Fruit fly (Drosophila melanogaster) whole organism, embryonic: ENCODE measurements around the gene CG9391.

Source experiments
- Ada2b ChIP-seq: fragments of 200-800 bp; sonication (Bioruptor generic); IDR thresholded peaks from 2 replicates; pipeline ENCODE4 v1.3.6; 2022; ENCODE audit warnings: missing biosample characterization, missing genetic modification characterization
- B-H2 ChIP-seq: fragments of 200-800 bp; sonication (Bioruptor generic); optimal IDR thresholded peaks from 2 replicates; lab custom pipeline; 2018; ENCODE audit warnings: missing biosample characterization, mild to moderate bottlenecking, missing genetic modification characterization
- CG10209 ChIP-seq: fragments of 200-800 bp; sonication (Bioruptor generic); optimal IDR thresholded peaks from 3 replicates; lab custom pipeline; 2017; ENCODE audit warnings: missing biosample characterization, mild to moderate bottlenecking, missing genetic modification characterization, missing genetic modification reagents
- CG1024 ChIP-seq: fragments of 200-800 bp; sonication (Bioruptor generic); IDR thresholded peaks from 2 replicates; pipeline ENCODE4 v1.3.6; 2022; ENCODE audit warnings: missing biosample characterization, missing genetic modification characterization
- CG11085 ChIP-seq: fragments of 200-800 bp; sonication (Bioruptor generic); IDR thresholded peaks from 2 replicates; pipeline ENCODE4 v1.3.6; 2022; ENCODE audit warnings: missing biosample characterization, missing genetic modification characterization
- CG11695 ChIP-seq: fragments of 200-800 bp; sonication (Bioruptor generic); IDR thresholded peaks from 3 replicates; pipeline ENCODE4 v1.3.6; 2022; ENCODE audit warnings: missing biosample characterization, missing genetic modification characterization
- CG12942 ChIP-seq: fragments of 200-800 bp; sonication (Bioruptor generic); optimal IDR thresholded peaks from 3 replicates; lab custom pipeline; 2016; ENCODE audit warnings: missing biosample characterization, missing genetic modification characterization
- CG14441 ChIP-seq: fragments of 200-800 bp; sonication (Bioruptor generic); IDR thresholded peaks from 2 replicates; pipeline ENCODE4 v1.3.6; 2022; ENCODE audit warnings: missing biosample characterization, missing genetic modification characterization
- CG1792 ChIP-seq: fragments of 200-800 bp; sonication (Bioruptor generic); optimal IDR thresholded peaks from 2 replicates; lab custom pipeline; 2016; ENCODE audit warnings: missing biosample characterization, missing genetic modification characterization
- CG34376 ChIP-seq: fragments of 200-800 bp; sonication (Bioruptor generic); optimal IDR thresholded peaks from 2 replicates; lab custom pipeline; 2018; ENCODE audit warnings: missing biosample characterization, mild to moderate bottlenecking, missing genetic modification characterization
- CG43689 ChIP-seq: fragments of 200-800 bp; sonication (Bioruptor generic); IDR thresholded peaks from 2 replicates; pipeline ENCODE4 v1.3.6; 2022; ENCODE audit warnings: missing biosample characterization, missing genetic modification characterization
- CG4854 ChIP-seq: fragments of 200-800 bp; sonication (Bioruptor generic); optimal IDR thresholded peaks from 2 replicates; lab custom pipeline; 2016; ENCODE audit warnings: missing biosample characterization, missing genetic modification characterization, inconsistent platforms
- CG6254 ChIP-seq: fragments of 200-800 bp; sonication (Bioruptor generic); optimal IDR thresholded peaks from 3 replicates; lab custom pipeline; 2017; ENCODE audit warnings: mild to moderate bottlenecking, missing biosample characterization, missing genetic modification reagents, missing genetic modification characterization
- CG8478 ChIP-seq: fragments of >200 bp; optimal IDR thresholded peaks from 2 replicates; lab custom pipeline; 2018
- CTCF ChIP-seq: fragments of 200-800 bp; sonication (Bioruptor generic); optimal IDR thresholded peaks from 2 replicates; lab custom pipeline; 2017; ENCODE audit warnings: missing biosample characterization, mild to moderate bottlenecking, missing genetic modification characterization, moderate library complexity
- Camta ChIP-seq: fragments of 200-800 bp; sonication (Bioruptor generic); optimal IDR thresholded peaks from 2 replicates; lab custom pipeline; 2016; ENCODE audit warnings: missing biosample characterization, missing genetic modification characterization
- Dad ChIP-seq: fragments of 200-800 bp; sonication (Bioruptor generic); optimal IDR thresholded peaks from 3 replicates; lab custom pipeline; 2016; ENCODE audit warnings: missing biosample characterization, missing genetic modification characterization
- Dref ChIP-seq: fragments of 200-800 bp; sonication (Bioruptor generic); IDR thresholded peaks from 2 replicates; pipeline ENCODE4 v1.3.6; 2022; ENCODE audit warnings: missing biosample characterization, missing genetic modification characterization
- Ets65A ChIP-seq: fragments of 200-800 bp; sonication (Bioruptor generic); peaks from one replicate; lab custom pipeline; 2016; ENCODE audit warnings: missing biosample characterization, missing genetic modification characterization
- Fer3 ChIP-seq: fragments of 200-800 bp; sonication (Bioruptor generic); optimal IDR thresholded peaks from 2 replicates; lab custom pipeline; 2018; ENCODE audit warnings: missing biosample characterization, mild to moderate bottlenecking, missing genetic modification characterization, moderate library complexity
- HHEX ChIP-seq: fragments of 200-800 bp; sonication (Bioruptor generic); optimal IDR thresholded peaks from 3 replicates; lab custom pipeline; 2017; ENCODE audit warnings: missing biosample characterization, mild to moderate bottlenecking, missing genetic modification characterization, missing genetic modification reagents
- HLHmδ ChIP-seq: fragments of 200-800 bp; sonication (Bioruptor generic); optimal IDR thresholded peaks from 2 replicates; lab custom pipeline; 2018; ENCODE audit warnings: missing biosample characterization, mild to moderate bottlenecking, missing genetic modification characterization, moderate library complexity
- Hand ChIP-seq: fragments of 200-800 bp; sonication (Bioruptor generic); optimal IDR thresholded peaks from 2 replicates; lab custom pipeline; 2017; ENCODE audit warnings: mild to moderate bottlenecking, missing biosample characterization, missing genetic modification reagents, missing genetic modification characterization
- Hr78 ChIP-seq, 2 experiments: fragments of 200-800 bp in 1 of 2; fragments of >200 bp in 1 of 2; sonication (Bioruptor generic) in 1 of 2; optimal IDR thresholded peaks; 2 replicates each; lab custom pipeline; 2017 to 2019; ENCODE audit warnings: missing biosample characterization in 2 of 2, missing genetic modification characterization in 2 of 2, mild to moderate bottlenecking in 1 of 2, moderate library complexity in 1 of 2
- Med ChIP-seq: fragments of 200-800 bp; sonication (Bioruptor generic); peaks from one replicate; lab custom pipeline; 2016; ENCODE audit warnings: missing biosample characterization, missing genetic modification characterization, mild to moderate bottlenecking, inconsistent platforms, moderate library complexity
- NC2α ChIP-seq: fragments of 200-800 bp; sonication (Bioruptor generic); optimal IDR thresholded peaks from 2 replicates; lab custom pipeline; 2016; ENCODE audit warnings: missing biosample characterization, missing genetic modification characterization
- Sox100B ChIP-seq: fragments of 200-800 bp; sonication (Bioruptor generic); optimal IDR thresholded peaks from 3 replicates; lab custom pipeline; 2018; ENCODE audit warnings: missing biosample characterization, mild to moderate bottlenecking, missing genetic modification characterization
- Sox102F ChIP-seq: fragments of 200-800 bp; sonication (Bioruptor generic); optimal IDR thresholded peaks from 2 replicates; lab custom pipeline; 2018; ENCODE audit warnings: missing biosample characterization, mild to moderate bottlenecking, missing genetic modification characterization, moderate library complexity
- ato ChIP-seq: fragments of 200-800 bp; sonication (Bioruptor generic); IDR thresholded peaks from 2 replicates; pipeline ENCODE4 v1.3.6; 2022; ENCODE audit warnings: missing biosample characterization, missing genetic modification characterization; ENCODE audit not compliant: partially characterized antibody
- bbx ChIP-seq: fragments of 200-800 bp; sonication (Bioruptor generic); IDR thresholded peaks from 2 replicates; pipeline ENCODE4 v1.3.6; 2022; ENCODE audit warnings: missing biosample characterization, missing genetic modification characterization; ENCODE audit not compliant: partially characterized antibody
- bsh ChIP-seq, 2 experiments: fragments of 200-800 bp; sonication (Bioruptor generic); optimal IDR thresholded peaks; 2 replicates each; lab custom pipeline; 2017 to 2018; ENCODE audit warnings: mild to moderate bottlenecking in 2 of 2, missing biosample characterization in 2 of 2, missing genetic modification characterization in 2 of 2, moderate library complexity in 1 of 2
- caup ChIP-seq: fragments of 200-800 bp; sonication (Bioruptor generic); optimal IDR thresholded peaks from 3 replicates; lab custom pipeline; 2017; ENCODE audit warnings: missing biosample characterization, mild to moderate bottlenecking, missing genetic modification characterization, moderate library complexity; ENCODE audit not compliant: severe bottlenecking
- cg ChIP-seq: fragments of 200-800 bp; sonication (Bioruptor generic); optimal IDR thresholded peaks from 3 replicates; lab custom pipeline; 2019; ENCODE audit warnings: missing biosample characterization, mild to moderate bottlenecking, missing genetic modification characterization, moderate library complexity
- crol ChIP-seq: fragments of 200-800 bp; sonication (Bioruptor generic); IDR thresholded peaks from 2 replicates; pipeline ENCODE4 v1.3.6; 2022; ENCODE audit warnings: missing biosample characterization, missing genetic modification characterization
- dan ChIP-seq: fragments of 200-800 bp; sonication (Bioruptor generic); IDR thresholded peaks from 2 replicates; pipeline ENCODE4 v1.3.6; 2022; ENCODE audit warnings: missing biosample characterization, missing genetic modification characterization
- dati ChIP-seq: fragments of 200-800 bp; sonication (Bioruptor generic); IDR thresholded peaks from 2 replicates; pipeline ENCODE4 v1.3.6; 2022; ENCODE audit warnings: missing biosample characterization, missing genetic modification characterization
- dysf ChIP-seq: fragments of 200-800 bp; sonication (Bioruptor generic); IDR thresholded peaks from 3 replicates; pipeline ENCODE4 v1.3.6; 2022; ENCODE audit warnings: missing biosample characterization, missing genetic modification characterization
- lov ChIP-seq, 2 experiments: fragments of 200-800 bp in 1 of 2; fragments of >200 bp in 1 of 2; sonication (Bioruptor generic) in 1 of 2; IDR thresholded peaks in 1 of 2; optimal IDR thresholded peaks in 1 of 2; 2 replicates in 1 of 2; 3 replicates in 1 of 2; pipeline versions ENCODE4 v1.3.6 to Lab custom; 2017 to 2022; ENCODE audit warnings: missing biosample characterization in 1 of 2, missing genetic modification characterization in 1 of 2
- mld ChIP-seq: fragments of 200-800 bp; sonication (Bioruptor generic); IDR thresholded peaks from 3 replicates; pipeline ENCODE4 v1.3.6; 2022; ENCODE audit warnings: missing biosample characterization, missing genetic modification characterization; ENCODE audit not compliant: partially characterized antibody
- nau ChIP-seq: fragments of 200-800 bp; sonication (Bioruptor generic); optimal IDR thresholded peaks from 3 replicates; lab custom pipeline; 2017; ENCODE audit warnings: missing biosample characterization, mild to moderate bottlenecking, missing genetic modification characterization, missing genetic modification reagents
- nerfin-2 ChIP-seq: fragments of 200-800 bp; sonication (Bioruptor generic); IDR thresholded peaks from 2 replicates; pipeline ENCODE4 v1.3.6; 2022; ENCODE audit warnings: missing biosample characterization, missing genetic modification characterization; ENCODE audit not compliant: partially characterized antibody
- pho ChIP-seq: fragments of 200-800 bp; sonication (Bioruptor generic); optimal IDR thresholded peaks from 2 replicates; lab custom pipeline; 2016; ENCODE audit warnings: missing biosample characterization, missing genetic modification characterization
- seq ChIP-seq: fragments of 200-800 bp; sonication (Bioruptor generic); IDR thresholded peaks from 2 replicates; pipeline ENCODE4 v1.3.6; 2022; ENCODE audit warnings: missing biosample characterization, missing genetic modification characterization
- slbo ChIP-seq: fragments of 200-800 bp; sonication (Bioruptor generic); IDR thresholded peaks from 2 replicates; pipeline ENCODE4 v1.3.6; 2022; ENCODE audit warnings: missing biosample characterization, missing genetic modification characterization
- stwl ChIP-seq: fragments of 200-800 bp; sonication (Bioruptor generic); optimal IDR thresholded peaks from 3 replicates; lab custom pipeline; 2018; ENCODE audit warnings: missing biosample characterization, mild to moderate bottlenecking, missing genetic modification characterization, moderate library complexity
- tin ChIP-seq: fragments of 200-800 bp; sonication (Bioruptor generic); optimal IDR thresholded peaks from 3 replicates; lab custom pipeline; 2016; ENCODE audit warnings: missing biosample characterization, missing genetic modification characterization
- vnd ChIP-seq: fragments of 200-800 bp; sonication (Bioruptor generic); IDR thresholded peaks from 3 replicates; pipeline ENCODE4 v1.3.6; 2022; ENCODE audit warnings: missing biosample characterization, missing genetic modification characterization; ENCODE audit not compliant: partially characterized antibody
- zfh2 ChIP-seq: fragments of 200-800 bp; sonication (Bioruptor generic); optimal IDR thresholded peaks from 2 replicates; lab custom pipeline; 2016; ENCODE audit warnings: missing biosample characterization, missing genetic modification characterization

The CG9391 gene

DNA sequence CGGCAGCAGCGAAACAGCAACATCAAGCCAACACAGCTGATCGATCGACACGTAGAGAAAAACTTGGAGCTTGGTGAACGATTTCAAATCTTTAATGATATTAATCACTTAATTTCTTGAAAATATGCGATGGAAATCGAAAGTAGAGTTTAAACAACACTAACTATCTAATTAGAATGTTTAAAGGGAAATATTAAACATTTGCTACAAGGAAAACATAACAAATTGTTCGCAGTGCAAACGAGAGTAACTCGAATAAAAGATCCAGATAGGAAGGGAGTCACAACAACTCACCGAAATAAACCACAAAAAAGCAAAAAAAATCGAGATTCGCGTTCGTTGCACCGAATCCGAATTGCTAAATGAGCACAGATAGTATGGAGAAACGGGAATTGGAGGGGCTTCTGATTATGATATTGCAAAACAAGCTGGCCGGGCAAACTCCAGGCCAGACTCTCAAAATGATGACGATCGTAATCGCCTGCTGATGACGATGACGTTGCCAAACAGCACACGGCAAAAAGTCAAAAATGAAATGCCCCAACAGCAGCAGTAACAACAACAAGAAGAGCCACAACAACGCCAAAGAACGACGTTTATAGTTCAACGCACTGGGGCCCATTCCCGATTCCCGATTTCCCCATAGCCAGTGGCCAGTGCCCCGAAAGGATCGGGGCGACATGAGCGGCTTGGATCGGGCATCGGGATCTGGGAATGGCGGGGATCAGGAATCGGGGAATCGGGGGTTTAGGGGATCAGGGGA lies 14.2 kb downstream of the CG9391 start (continued):
- no peak for TF ChIP-seq Hand (GFP tag; lab: Kevin White, UChicago)
- TF ChIP-seq pho = no peak
- TF ChIP-seq CG1792 = no peak
- no peak for TF ChIP-seq caup
- TF ChIP-seq Sox100B (GFP tag; lab: Kevin White, UChicago) = peak; percentile 41
- TF ChIP-seq Sox102F (GFP tag; lab: Kevin White, UChicago) = peak; percentile 71
- no peak for TF ChIP-seq CG8478
- TF ChIP-seq lov (optimal IDR thresholded peaks at IDR 0.05; lab: Kevin White, UChicago) = no peak
- no peak for TF ChIP-seq lov (GFP tag; IDR thresholded peaks at IDR 0.05; lab: Robert Waterston, UW)
- TF ChIP-seq seq = no peak
- no peak for TF ChIP-seq stwl (tag; lab: Kevin White, UChicago)
- no peak for TF ChIP-seq cg (GFP tag; lab: Kevin White, UChicago)
- TF ChIP-seq CG34376 (GFP tag; lab: Kevin White, UChicago) = no peak
- no peak for TF ChIP-seq CG12942 (GFP tag; lab: Kevin White, UChicago)
- 0 out of 2 replicates have a peak, but pooled peaks have one; percentile 18 for TF ChIP-seq CG11085
- TF ChIP-seq CG1024 (GFP tag; lab: Robert Waterston, UW) = 0 out of 2 replicates have a peak, but pooled peaks have one; percentile 8
- TF ChIP-seq nau = no peak
- no peak for TF ChIP-seq CG6254 (GFP tag; lab: Kevin White, UChicago)
- no peak for TF ChIP-seq CG14441
- TF ChIP-seq CG4854 = no peak
- peak; percentile 35 for TF ChIP-seq tin (GFP tag; lab: Kevin White, UChicago)
- TF ChIP-seq Dad (GFP tag; lab: Kevin White, UChicago) = no peak
- no peak for TF ChIP-seq zfh2 (GFP tag; lab: Kevin White, UChicago)
- TF ChIP-seq ato (GFP tag; lab: Robert Waterston, UW) = no peak
- TF ChIP-seq nerfin-2 (GFP tag; lab: Robert Waterston, UW) = no peak
- no peak for TF ChIP-seq dan (GFP tag; lab: Robert Waterston, UW)
- TF ChIP-seq dysf (GFP tag; lab: Robert Waterston, UW) = no peak
- peak; percentile 4 for TF ChIP-seq Fer3 (tag; lab: Kevin White, UChicago)
- peak; percentile 70 to 90 for TF ChIP-seq bsh (GFP tag; optimal IDR thresholded peaks at IDR 0.05; lab: Kevin White, UChicago)
- TF ChIP-seq Ada2b (GFP tag; lab: Robert Waterston, UW) = 0 out of 2 replicates have a peak, but pooled peaks have one; percentile 17
- no peak for TF ChIP-seq mld (GFP tag; lab: Robert Waterston, UW)
- TF ChIP-seq Camta (GFP tag; lab: Kevin White, UChicago) = peak; percentile 62

DNA sequence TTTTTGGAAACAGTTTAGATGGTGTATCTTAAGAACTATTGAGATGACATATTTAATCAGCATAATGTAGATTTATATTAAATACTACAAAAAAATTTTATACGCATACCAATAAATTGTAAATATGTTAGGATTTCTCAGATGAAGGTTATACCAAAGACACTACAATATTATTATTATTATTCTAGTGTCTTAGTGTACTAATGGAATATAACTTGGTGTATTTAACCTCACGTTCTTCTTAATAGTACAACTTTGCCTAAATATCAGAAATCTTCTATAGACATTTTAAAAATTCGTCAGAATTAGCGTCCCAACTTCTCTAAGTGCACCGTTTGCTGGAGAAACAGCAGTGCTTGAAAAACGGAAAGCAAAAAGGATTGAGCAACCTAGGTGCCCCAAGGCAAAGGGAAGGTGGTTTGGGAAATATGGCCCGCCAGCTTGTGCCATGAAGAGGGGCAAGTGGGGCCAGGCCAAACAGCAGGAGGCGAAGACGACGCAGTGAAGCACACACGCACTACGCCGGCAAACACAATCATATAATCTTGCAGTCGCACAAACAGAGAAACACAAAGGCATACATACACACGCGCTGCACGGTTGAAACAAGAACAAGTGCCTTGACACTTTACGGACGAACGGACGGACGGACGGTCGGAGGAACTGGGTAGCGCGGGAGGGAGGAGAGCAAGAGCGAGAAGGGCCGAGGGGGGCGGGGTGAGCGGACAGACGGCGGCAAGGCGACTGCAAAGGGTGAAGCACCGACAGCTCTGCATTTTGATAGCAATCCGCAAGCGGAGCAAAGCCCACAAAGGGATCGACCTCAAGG lies 15.0 kb downstream of the CG9391 start:
- 0 out of 2 replicates have a peak, but pooled peaks have one; percentile 17 for TF ChIP-seq slbo
- TF ChIP-seq Dref (GFP tag; lab: Robert Waterston, UW) = no peak
- peak; percentile 96 for TF ChIP-seq crol (GFP tag; lab: Robert Waterston, UW)
- TF ChIP-seq HLHmδ (GFP tag; lab: Kevin White, UChicago) = peak; percentile 23
- TF ChIP-seq CG11695 (GFP tag; lab: Robert Waterston, UW) = no peak
- TF ChIP-seq CTCF (GFP tag; lab: Kevin White, UChicago) = no peak
- TF ChIP-seq vnd (GFP tag; lab: Robert Waterston, UW) = 0 out of 3 replicates have a peak, but pooled peaks have one; percentile 24
- TF ChIP-seq dati (GFP tag; lab: Robert Waterston, UW) = no peak
- TF ChIP-seq CG43689 (GFP tag; lab: Robert Waterston, UW) = no peak
- peak; percentile 40 for TF ChIP-seq cg (GFP tag; lab: Kevin White, UChicago)
- peak; percentile 12; the same call in 1 of the 2 replicates for TF ChIP-seq bbx (GFP tag; lab: Robert Waterston, UW)
- TF ChIP-seq Hr78 (GFP tag; optimal IDR thresholded peaks at IDR 0.05; lab: Kevin White, UChicago) = peak in 1 of 2 experiments; percentile 17
- peak; percentile 18 for TF ChIP-seq HHEX (GFP tag; lab: Kevin White, UChicago)
- TF ChIP-seq Med (GFP tag; lab: Kevin White, UChicago) = peak; percentile 65
- TF ChIP-seq NC2α (GFP tag; lab: Kevin White, UChicago) = no peak
- peak; percentile 5 for TF ChIP-seq Ets65A (GFP tag; lab: Kevin White, UChicago)
- no peak for TF ChIP-seq B-H2
- no peak for TF ChIP-seq CG10209
